Fruit fly (Drosophila melanogaster): ENCODE data around the gene org-1.

dm6 chrX:8483671-8484070 is 28.8 kb upstream of the org-1 start, which contains the start of gene CG33223:
- no peak for TF ChIP-seq CG32121 (GFP tag; IDR thresholded peaks at IDR 0.05)
- TF ChIP-seq CG13204 (GFP tag; optimal IDR thresholded peaks at IDR 0.05), result no peak
- no peak for TF ChIP-seq Snoo (tag; optimal IDR thresholded peaks at IDR 0.05)
- TF ChIP-seq CG8159 (tag; optimal IDR thresholded peaks at IDR 0.05), result no peak
- TF ChIP-seq Pif1B (GFP tag; optimal IDR thresholded peaks at IDR 0.05), result no peak
- no peak for TF ChIP-seq CG14655 (GFP tag; optimal IDR thresholded peaks at IDR 0.05)
